Worm (Caenorhabditis elegans): ENCODE results near the gene F54B11.10.
A peak's percentile ranks its signal among the peaks of the same experiment; 100 is the strongest.

The F54B11.10 gene

DNA sequence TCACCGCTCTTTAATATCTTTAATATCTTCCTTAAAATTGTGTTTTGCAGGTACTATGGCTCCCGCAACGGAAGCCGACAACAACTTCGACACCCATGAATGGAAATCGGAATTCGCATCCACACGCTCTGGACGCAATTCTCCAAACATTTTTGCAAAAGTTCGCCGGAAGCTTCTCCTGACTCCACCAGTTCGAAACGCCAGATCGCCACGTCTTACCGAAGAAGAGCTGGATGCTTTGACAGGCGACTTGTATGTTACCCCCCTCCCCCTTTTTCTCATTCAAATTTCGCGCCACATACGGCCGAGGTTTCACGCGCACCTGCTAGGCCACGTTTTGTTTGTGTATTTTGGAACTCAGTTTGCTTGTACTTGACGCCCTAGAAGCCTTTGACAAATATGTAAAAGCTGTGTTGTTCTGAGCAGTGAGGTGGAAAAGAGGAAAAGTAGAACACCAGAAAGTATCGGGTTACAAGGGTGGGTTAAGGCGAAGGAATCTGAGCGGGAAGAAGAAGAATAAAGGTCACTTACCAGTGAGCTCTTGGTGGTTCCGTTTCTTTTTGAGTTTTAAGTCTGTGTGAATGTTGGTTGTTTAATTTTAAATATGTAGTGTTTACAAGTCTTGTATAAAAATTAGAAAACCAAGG is 2.9 kb downstream of the F54B11.10 start, which contains the start of gene unc-84:
Gene unc-84 (plus strand): TSS at position 51 of the 647 bp plus-strand sequence.
- TF ChIP-seq nhr-11 (tag; optimal IDR thresholded peaks at IDR 0.05) (no peak), elt-2 (tag; optimal IDR thresholded peaks at IDR 0.05) (peak; percentile 2), fos-1 (tag; optimal IDR thresholded peaks at IDR 0.05) (no peak), R02D3.7 (tag; optimal IDR thresholded peaks at IDR 0.05) (no peak), lin-15B (tag; optimal IDR thresholded peaks at IDR 0.05) (peak; percentile 16), pha-4 (tag; optimal IDR thresholded peaks at IDR 0.05) (peak; percentile 48), aly-2 (tag; optimal IDR thresholded peaks at IDR 0.05) (no peak), nhr-12 (tag; optimal IDR thresholded peaks at IDR 0.05) (no peak), ztf-4 (tag; optimal IDR thresholded peaks at IDR 0.05) (no peak), fkh-2 (tag; optimal IDR thresholded peaks at IDR 0.05) (no peak), nhr-25 (tag; optimal IDR thresholded peaks at IDR 0.05) (no peak), daf-12 (tag; optimal IDR thresholded peaks at IDR 0.05) (no peak)

ce11 chrX:13589735-13590134 is 7.8 kb downstream of the F54B11.10 start, which contains the start of gene col-9:
TSS of gene col-9 (plus strand) at chrX:13590035.
- TF ChIP-seq unc-62 (GFP tag; optimal IDR thresholded peaks at IDR 0.05) (no peak), nhr-76 (tag; optimal IDR thresholded peaks at IDR 0.05) (no peak), daf-12 (tag; optimal IDR thresholded peaks at IDR 0.05) (no peak), fkh-2 (tag; optimal IDR thresholded peaks at IDR 0.05) (no peak), skn-1 (tag; optimal IDR thresholded peaks at IDR 0.05) (no peak), fos-1 (tag; optimal IDR thresholded peaks at IDR 0.05) (no peak), ceh-16 (tag; optimal IDR thresholded peaks at IDR 0.05) (no peak), hmg-11 (tag; optimal IDR thresholded peaks at IDR 0.05) (no peak), tbx-2 (tag; optimal IDR thresholded peaks at IDR 0.05) (no peak), mdl-1 (tag; optimal IDR thresholded peaks at IDR 0.05) (no peak)

DNA sequence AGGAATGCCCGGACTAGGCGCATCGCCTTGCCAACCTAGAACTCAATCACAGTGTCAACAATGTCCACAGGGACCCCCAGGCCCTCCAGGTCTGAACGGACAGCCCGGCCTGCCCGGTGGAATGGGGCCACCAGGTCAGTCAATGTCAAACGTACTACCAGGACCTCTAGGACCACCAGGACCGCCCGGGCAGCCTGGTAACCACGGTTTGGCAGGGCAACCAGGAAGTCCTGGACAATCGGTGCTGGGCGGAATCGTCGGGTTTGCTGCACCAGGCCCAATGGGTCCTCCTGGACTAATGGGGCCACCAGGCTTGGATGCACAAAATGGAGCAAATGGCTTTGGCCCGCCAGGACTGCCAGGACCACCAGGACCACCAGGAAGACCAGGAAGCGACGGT is 8.8 kb downstream of the F54B11.10 start:
- TF ChIP-seq nhr-237 (tag; optimal IDR thresholded peaks at IDR 0.05) (no peak), ama-1 (optimal IDR thresholded peaks at IDR 0.05) (no peak), R02D3.7 (tag; optimal IDR thresholded peaks at IDR 0.05) (no peak), nhr-23 (tag; optimal IDR thresholded peaks at IDR 0.05) (no peak), jun-1 (tag; optimal IDR thresholded peaks at IDR 0.05) (no peak), tbx-2 (tag; optimal IDR thresholded peaks at IDR 0.05) (no peak), nhr-43 (tag; optimal IDR thresholded peaks at IDR 0.05; ENCODE audit: poor library complexity, severe bottlenecking) (no peak)

DNA sequence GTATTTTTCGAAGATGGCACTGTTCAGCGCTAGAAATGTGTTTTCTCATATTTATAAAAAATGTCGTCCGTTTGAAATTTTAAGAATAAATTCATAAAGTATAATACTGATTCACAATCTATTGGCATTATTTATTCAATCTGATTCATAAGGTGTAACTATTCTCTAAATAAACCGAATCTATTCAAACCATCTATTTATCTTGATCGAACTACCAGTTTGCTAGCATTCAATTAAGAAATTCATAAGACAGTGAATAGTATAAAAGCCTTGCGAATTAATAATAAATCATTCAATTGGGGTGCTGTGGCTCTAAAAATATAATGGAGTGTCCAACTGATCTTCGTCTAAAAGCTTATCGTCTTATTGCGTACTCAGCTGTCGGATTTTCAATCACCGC is 9.3 kb downstream of the F54B11.10 start, which contains the start of gene col-44:
Gene col-44 (plus strand): TSS at position 301 of the 400 bp plus-strand sequence.
- TF ChIP-seq egl-5 (tag; optimal IDR thresholded peaks at IDR 0.05) (no peak), ZK546.5 (tag; optimal IDR thresholded peaks at IDR 0.05) (no peak), ceh-16 (tag; optimal IDR thresholded peaks at IDR 0.05) (no peak), nhr-11 (tag; optimal IDR thresholded peaks at IDR 0.05) (no peak), nhr-76 (tag; optimal IDR thresholded peaks at IDR 0.05) (no peak), ceh-82 (tag; optimal IDR thresholded peaks at IDR 0.05) (no peak), eor-1 (tag; optimal IDR thresholded peaks at IDR 0.05) (no peak), tbx-2 (tag; optimal IDR thresholded peaks at IDR 0.05) (no peak), nhr-237 (tag; optimal IDR thresholded peaks at IDR 0.05) (no peak), daf-12 (tag; optimal IDR thresholded peaks at IDR 0.05) (no peak), ama-1 (optimal IDR thresholded peaks at IDR 0.05) (no peak), elt-2 (tag; optimal IDR thresholded peaks at IDR 0.05) (no peak), elt-3 (tag; optimal IDR thresholded peaks at IDR 0.05) (no peak), skn-1 (tag; optimal IDR thresholded peaks at IDR 0.05) (no peak), nhr-67 (tag; optimal IDR thresholded peaks at IDR 0.05) (no peak), ztf-11 (tag; optimal IDR thresholded peaks at IDR 0.05) (no peak), aly-2 (tag; optimal IDR thresholded peaks at IDR 0.05) (no peak), nhr-28 (tag; optimal IDR thresholded peaks at IDR 0.05) (no peak), nfya-1 (tag; optimal IDR thresholded peaks at IDR 0.05; ENCODE audit: insufficient read depth) (no peak)

- no peak for TF ChIP-seq pha-4 (tag; optimal IDR thresholded peaks at IDR 0.05)
- no peak for TF ChIP-seq fos-1 (tag; optimal IDR thresholded peaks at IDR 0.05)
- TF ChIP-seq mml-1 (tag; optimal IDR thresholded peaks at IDR 0.05) = no peak
- TF ChIP-seq sea-2 (GFP tag; optimal IDR thresholded peaks at IDR 0.05) = no peak
- no peak for TF ChIP-seq elt-2 (tag; optimal IDR thresholded peaks at IDR 0.05)
- no peak for TF ChIP-seq ceh-9 (tag; optimal IDR thresholded peaks at IDR 0.05)
- TF ChIP-seq nhr-25 (tag; optimal IDR thresholded peaks at IDR 0.05) = no peak
- TF ChIP-seq ceh-16 (tag; optimal IDR thresholded peaks at IDR 0.05) = no peak
- TF ChIP-seq nfya-1 (tag; optimal IDR thresholded peaks at IDR 0.05; ENCODE audit: insufficient read depth) = no peak
- no peak for TF ChIP-seq jun-1 (tag; optimal IDR thresholded peaks at IDR 0.05)
- TF ChIP-seq nhr-67 (tag; optimal IDR thresholded peaks at IDR 0.05) = no peak
- TF ChIP-seq zag-1 (tag; optimal IDR thresholded peaks at IDR 0.05) = no peak
- TF ChIP-seq hmg-11 (tag; optimal IDR thresholded peaks at IDR 0.05) = no peak
- TF ChIP-seq fkh-10 (GFP tag; optimal IDR thresholded peaks at IDR 0.05) = no peak
- TF ChIP-seq ama-1 (optimal IDR thresholded peaks at IDR 0.05) = no peak
Measured at ce11 chrX:13591953-13592352, 10.0 kb downstream of the F54B11.10 start.

Measured in whole organism, L3 larva.